Fruit fly (Drosophila melanogaster) whole organism, embryonic: ENCODE data around the gene arm.

ENCODE experiments used
- CG6765 ChIP-seq: fragments of 200-800 bp; sonication (Bioruptor generic); optimal IDR thresholded peaks from 3 replicates; lab custom pipeline; 2017; ENCODE audit warnings: missing biosample characterization, mild to moderate bottlenecking, missing genetic modification characterization
- Dad ChIP-seq: fragments of 200-800 bp; sonication (Bioruptor generic); optimal IDR thresholded peaks from 3 replicates; lab custom pipeline; 2016; ENCODE audit warnings: missing biosample characterization, missing genetic modification characterization
- Dll ChIP-seq: fragments of 200-800 bp; sonication (Bioruptor generic); IDR thresholded peaks from 4 replicates; pipeline ENCODE4 v1.3.6; 2022; ENCODE audit warnings: missing biosample characterization, missing genetic modification characterization; ENCODE audit not compliant: partially characterized antibody
- Ravus ChIP-seq: fragments of 200-800 bp; sonication (Bioruptor generic); IDR thresholded peaks from 2 replicates; pipeline ENCODE4 v1.3.6; 2022; ENCODE audit warnings: missing biosample characterization, missing genetic modification characterization
- gro ChIP-seq: fragments of 200-800 bp; sonication (Bioruptor generic); optimal IDR thresholded peaks from 2 replicates; lab custom pipeline; 2016; ENCODE audit warnings: missing biosample characterization, missing genetic modification characterization
- kay ChIP-seq: fragments of 200-800 bp; sonication (Bioruptor generic); optimal IDR thresholded peaks from 2 replicates; lab custom pipeline; 2016; ENCODE audit warnings: missing biosample characterization, missing genetic modification characterization
- oc ChIP-seq: fragments of 200-800 bp; sonication (Bioruptor generic); optimal IDR thresholded peaks from 2 replicates; lab custom pipeline; 2018; ENCODE audit warnings: missing biosample characterization, mild to moderate bottlenecking, missing genetic modification characterization, moderate library complexity

dm6 chrX:1899445-1900085, 881 bp downstream of the arm start:
- TF ChIP-seq oc, result no peak
- no peak for TF ChIP-seq kay (GFP tag; lab: Kevin White, UChicago)
- no peak for TF ChIP-seq gro (GFP tag; lab: Kevin White, UChicago)
- TF ChIP-seq CG6765 (GFP tag; lab: Kevin White, UChicago), result no peak
- no peak for TF ChIP-seq Ravus (GFP tag; lab: Robert Waterston, UW)
- no peak for TF ChIP-seq Dad (GFP tag; lab: Kevin White, UChicago)
- TF ChIP-seq Dll (GFP tag; lab: Robert Waterston, UW), result no peak
